Fruit fly (Drosophila melanogaster) whole organism, embryonic: Measurements from ENCODE around the gene ND-13A.

ENCODE experiments used
- B-H2 ChIP-seq: fragments of 200-800 bp; sonication (Bioruptor generic); optimal IDR thresholded peaks from 2 replicates; lab custom pipeline; 2018; ENCODE audit warnings: missing biosample characterization, mild to moderate bottlenecking, missing genetic modification characterization
- BtbVII ChIP-seq: fragments of 200-800 bp; sonication (Bioruptor generic); optimal IDR thresholded peaks from 3 replicates; lab custom pipeline; 2017; ENCODE audit warnings: missing biosample characterization, mild to moderate bottlenecking, missing genetic modification characterization
- Bteb2 ChIP-seq: fragments of 200-800 bp; sonication (Bioruptor generic); optimal IDR thresholded peaks from 2 replicates; lab custom pipeline; 2016; ENCODE audit warnings: missing biosample characterization, missing genetic modification characterization
- CG10366 ChIP-seq: fragments of 200-800 bp; sonication (Bioruptor generic); IDR thresholded peaks from 2 replicates; pipeline ENCODE4 v1.3.6; 2022; ENCODE audit warnings: missing biosample characterization, missing genetic modification characterization
- CG11085 ChIP-seq: fragments of 200-800 bp; sonication (Bioruptor generic); IDR thresholded peaks from 2 replicates; pipeline ENCODE4 v1.3.6; 2022; ENCODE audit warnings: missing biosample characterization, missing genetic modification characterization
- CG11398 ChIP-seq: fragments of 200-800 bp; sonication (Bioruptor generic); optimal IDR thresholded peaks from 2 replicates; lab custom pipeline; 2016; ENCODE audit warnings: missing biosample characterization, missing genetic modification characterization
- CG12942 ChIP-seq: fragments of 200-800 bp; sonication (Bioruptor generic); optimal IDR thresholded peaks from 3 replicates; lab custom pipeline; 2016; ENCODE audit warnings: missing biosample characterization, missing genetic modification characterization
- CG15011 ChIP-seq: fragments of 200-800 bp; sonication (Bioruptor generic); optimal IDR thresholded peaks from 3 replicates; lab custom pipeline; 2018; ENCODE audit warnings: missing biosample characterization, mild to moderate bottlenecking, missing genetic modification characterization
- CG16813 ChIP-seq: fragments of 200-800 bp; sonication (Bioruptor generic); IDR thresholded peaks from 3 replicates; pipeline ENCODE4 v1.3.6; 2022; ENCODE audit warnings: missing biosample characterization, missing genetic modification characterization; ENCODE audit not compliant: partially characterized antibody
- CG17359 ChIP-seq: fragments of 200-800 bp; sonication (Bioruptor generic); optimal IDR thresholded peaks from 3 replicates; lab custom pipeline; 2018; ENCODE audit warnings: missing biosample characterization, mild to moderate bottlenecking, missing genetic modification characterization, moderate library complexity
- CG17361 ChIP-seq: fragments of 200-800 bp; sonication (Bioruptor generic); IDR thresholded peaks from 3 replicates; pipeline ENCODE4 v1.3.6; 2022; ENCODE audit warnings: missing biosample characterization, missing genetic modification characterization
- CG1792 ChIP-seq: fragments of 200-800 bp; sonication (Bioruptor generic); optimal IDR thresholded peaks from 2 replicates; lab custom pipeline; 2016; ENCODE audit warnings: missing biosample characterization, missing genetic modification characterization
- CG1832 ChIP-seq: fragments of 200-800 bp; sonication (Bioruptor generic); optimal IDR thresholded peaks from 2 replicates; lab custom pipeline; 2017; ENCODE audit warnings: missing biosample characterization, mild to moderate bottlenecking, missing genetic modification characterization, inconsistent platforms
- CG2712 ChIP-seq: fragments of 200-800 bp; optimal IDR thresholded peaks from 3 replicates; lab custom pipeline; 2019; ENCODE audit warnings: missing biosample characterization, mild to moderate bottlenecking, missing genetic modification characterization, moderate library complexity
- CG3838 ChIP-seq: fragments of 200-800 bp; sonication (Bioruptor generic); optimal IDR thresholded peaks from 3 replicates; lab custom pipeline; 2016; ENCODE audit warnings: missing biosample characterization, missing genetic modification characterization
- CG3847 ChIP-seq: fragments of 200-800 bp; sonication (Bioruptor generic); IDR thresholded peaks from 2 replicates; pipeline ENCODE4 v1.3.6; 2022; ENCODE audit warnings: missing biosample characterization, missing genetic modification characterization
- CG4404 ChIP-seq: fragments of 200-800 bp; sonication (Bioruptor generic); IDR thresholded peaks from 2 replicates; pipeline ENCODE4 v1.3.6; 2022; ENCODE audit warnings: missing biosample characterization, missing genetic modification characterization
- CG6689 ChIP-seq: fragments of 200-800 bp; sonication (Bioruptor generic); IDR thresholded peaks from 2 replicates; pipeline ENCODE4 v1.3.6; 2022; ENCODE audit warnings: missing biosample characterization, missing genetic modification characterization
- CG6791 ChIP-seq: fragments of 200-800 bp; sonication (Bioruptor generic); IDR thresholded peaks from 3 replicates; pipeline ENCODE4 v1.3.6; 2022; ENCODE audit warnings: missing biosample characterization, missing genetic modification characterization; ENCODE audit not compliant: partially characterized antibody
- CG7745 ChIP-seq: fragments of 200-800 bp; sonication (Bioruptor generic); optimal IDR thresholded peaks from 2 replicates; lab custom pipeline; 2018; ENCODE audit warnings: missing biosample characterization, mild to moderate bottlenecking, missing genetic modification characterization, moderate library complexity
- CG7987 ChIP-seq: fragments of 200-800 bp; sonication (Bioruptor generic); optimal IDR thresholded peaks from 2 replicates; lab custom pipeline; 2018; ENCODE audit warnings: missing biosample characterization, mild to moderate bottlenecking, missing genetic modification characterization, moderate library complexity
- CG8478 ChIP-seq: fragments of >200 bp; optimal IDR thresholded peaks from 2 replicates; lab custom pipeline; 2018
- CG9817 ChIP-seq: fragments of 200-800 bp; sonication (Bioruptor generic); optimal IDR thresholded peaks from 2 replicates; lab custom pipeline; 2018; ENCODE audit warnings: missing biosample characterization, mild to moderate bottlenecking, missing genetic modification characterization, moderate library complexity
- CG9932 ChIP-seq: fragments of 200-800 bp; sonication (Bioruptor generic); IDR thresholded peaks from 2 replicates; pipeline ENCODE4 v1.3.6; 2022; ENCODE audit warnings: missing biosample characterization, missing genetic modification characterization
- Dbx ChIP-seq: fragments of 200-800 bp; sonication (Bioruptor generic); IDR thresholded peaks from 3 replicates; pipeline ENCODE4 v1.3.6; 2022; ENCODE audit warnings: missing biosample characterization, missing genetic modification characterization
- Doc2 ChIP-seq: fragments of 200-800 bp; sonication (Bioruptor generic); IDR thresholded peaks from 2 replicates; pipeline ENCODE4 v1.3.6; 2022; ENCODE audit warnings: missing biosample characterization, missing genetic modification characterization
- E2f2 ChIP-seq: fragments of 200-800 bp; sonication (Bioruptor generic); IDR thresholded peaks from 2 replicates; pipeline ENCODE4 v1.3.6; 2022; ENCODE audit warnings: missing biosample characterization, missing genetic modification characterization
- Fer3 ChIP-seq: fragments of 200-800 bp; sonication (Bioruptor generic); optimal IDR thresholded peaks from 2 replicates; lab custom pipeline; 2018; ENCODE audit warnings: missing biosample characterization, mild to moderate bottlenecking, missing genetic modification characterization, moderate library complexity
- GATAe ChIP-seq: fragments of 200-800 bp; sonication (Bioruptor generic); conservative IDR thresholded peaks from 2 replicates; pipeline ENCODE4 v1.3.6; 2022; ENCODE audit warnings: missing biosample characterization, missing genetic modification characterization
- Hmr ChIP-seq: fragments of 200-800 bp; sonication (Bioruptor generic); optimal IDR thresholded peaks from 3 replicates; lab custom pipeline; 2017; ENCODE audit warnings: mild to moderate bottlenecking, missing biosample characterization, missing genetic modification reagents, missing genetic modification characterization
- Lim3 ChIP-seq: fragments of 200-800 bp; sonication (Bioruptor generic); IDR thresholded peaks from 2 replicates; pipeline ENCODE4 v1.3.6; 2022; ENCODE audit warnings: missing biosample characterization, missing genetic modification characterization
- NfI ChIP-seq: fragments of 200-800 bp; sonication (Bioruptor generic); optimal IDR thresholded peaks from 3 replicates; lab custom pipeline; 2018; ENCODE audit warnings: missing biosample characterization, mild to moderate bottlenecking, missing genetic modification characterization, moderate library complexity
- Oli ChIP-seq: fragments of 200-800 bp; sonication (Bioruptor generic); optimal IDR thresholded peaks from 2 replicates; lab custom pipeline; 2018; ENCODE audit warnings: missing biosample characterization, mild to moderate bottlenecking, missing genetic modification characterization, moderate library complexity
- Optix ChIP-seq: fragments of 200-800 bp; sonication (Bioruptor generic); IDR thresholded peaks from 3 replicates; pipeline ENCODE4 v1.3.6; 2022; ENCODE audit warnings: missing biosample characterization, missing genetic modification characterization
- Six4 ChIP-seq: fragments of 200-800 bp; sonication (Bioruptor generic); optimal IDR thresholded peaks from 2 replicates; lab custom pipeline; 2016; ENCODE audit warnings: missing biosample characterization, missing genetic modification characterization
- Sox102F ChIP-seq: fragments of 200-800 bp; sonication (Bioruptor generic); optimal IDR thresholded peaks from 2 replicates; lab custom pipeline; 2018; ENCODE audit warnings: missing biosample characterization, mild to moderate bottlenecking, missing genetic modification characterization, moderate library complexity
- ara ChIP-seq: fragments of 200-800 bp; sonication (Bioruptor generic); IDR thresholded peaks from 2 replicates; pipeline ENCODE4 v1.3.6; 2022; ENCODE audit warnings: missing biosample characterization, missing genetic modification characterization
- az2 ChIP-seq: fragments of 200-800 bp; sonication (Bioruptor generic); optimal IDR thresholded peaks from 3 replicates; lab custom pipeline; 2016; ENCODE audit warnings: missing biosample characterization, missing genetic modification characterization
- dmrt11E ChIP-seq: fragments of 200-800 bp; sonication (Bioruptor generic); optimal IDR thresholded peaks from 3 replicates; lab custom pipeline; 2018; ENCODE audit warnings: missing biosample characterization, mild to moderate bottlenecking, missing genetic modification characterization, moderate library complexity
- her ChIP-seq: fragments of 200-800 bp; sonication (Bioruptor generic); optimal IDR thresholded peaks from 2 replicates; lab custom pipeline; 2016; ENCODE audit warnings: missing biosample characterization, missing genetic modification characterization
- jigr1 ChIP-seq: fragments of 200-800 bp; sonication (Bioruptor generic); IDR thresholded peaks from 3 replicates; pipeline ENCODE4 v1.3.6; 2022; ENCODE audit warnings: missing biosample characterization, missing genetic modification characterization
- lbe ChIP-seq: fragments of 200-800 bp; sonication (Bioruptor generic); optimal IDR thresholded peaks from 2 replicates; lab custom pipeline; 2016; ENCODE audit warnings: missing biosample characterization, mild to moderate bottlenecking, missing genetic modification characterization
- nom ChIP-seq: fragments of 200-800 bp; sonication (Bioruptor generic); optimal IDR thresholded peaks from 2 replicates; lab custom pipeline; 2017; ENCODE audit warnings: missing biosample characterization, missing genetic modification characterization, mild to moderate bottlenecking, moderate library complexity, missing genetic modification reagents
- onecut ChIP-seq: fragments of 200-800 bp; sonication (Bioruptor generic); IDR thresholded peaks from 2 replicates; pipeline ENCODE4 v1.3.6; 2022; ENCODE audit warnings: missing biosample characterization, missing genetic modification characterization
- pum ChIP-seq: fragments of 200-800 bp; sonication (Bioruptor generic); optimal IDR thresholded peaks from 2 replicates; lab custom pipeline; 2016; ENCODE audit warnings: missing biosample characterization, missing genetic modification characterization
- salm ChIP-seq: fragments of 200-800 bp; sonication (Bioruptor generic); optimal IDR thresholded peaks from 2 replicates; lab custom pipeline; 2018; ENCODE audit warnings: missing biosample characterization, mild to moderate bottlenecking, missing genetic modification characterization
- sim ChIP-seq: fragments of 200-800 bp; sonication (Bioruptor generic); IDR thresholded peaks from 2 replicates; pipeline ENCODE4 v1.3.6; 2022; ENCODE audit warnings: missing biosample characterization, missing genetic modification characterization
- ssp ChIP-seq: fragments of 200-800 bp; sonication (Bioruptor generic); IDR thresholded peaks from 2 replicates; pipeline ENCODE4 v1.3.6; 2022; ENCODE audit warnings: missing biosample characterization, missing genetic modification characterization
- tll ChIP-seq, 2 experiments: fragments of 200-800 bp in 1 of 2; fragments of >200 bp in 1 of 2; sonication (Bioruptor generic) in 1 of 2; optimal IDR thresholded peaks; 2 replicates each; lab custom pipeline; 2017 to 2019; ENCODE audit warnings: missing biosample characterization in 2 of 2, missing genetic modification characterization in 2 of 2, mild to moderate bottlenecking in 1 of 2, moderate library complexity in 1 of 2
- zf30C ChIP-seq: fragments of 200-800 bp; sonication (Bioruptor generic); optimal IDR thresholded peaks from 3 replicates; lab custom pipeline; 2018; ENCODE audit warnings: missing biosample characterization, mild to moderate bottlenecking, missing genetic modification characterization

The ND-13A gene

DNA sequence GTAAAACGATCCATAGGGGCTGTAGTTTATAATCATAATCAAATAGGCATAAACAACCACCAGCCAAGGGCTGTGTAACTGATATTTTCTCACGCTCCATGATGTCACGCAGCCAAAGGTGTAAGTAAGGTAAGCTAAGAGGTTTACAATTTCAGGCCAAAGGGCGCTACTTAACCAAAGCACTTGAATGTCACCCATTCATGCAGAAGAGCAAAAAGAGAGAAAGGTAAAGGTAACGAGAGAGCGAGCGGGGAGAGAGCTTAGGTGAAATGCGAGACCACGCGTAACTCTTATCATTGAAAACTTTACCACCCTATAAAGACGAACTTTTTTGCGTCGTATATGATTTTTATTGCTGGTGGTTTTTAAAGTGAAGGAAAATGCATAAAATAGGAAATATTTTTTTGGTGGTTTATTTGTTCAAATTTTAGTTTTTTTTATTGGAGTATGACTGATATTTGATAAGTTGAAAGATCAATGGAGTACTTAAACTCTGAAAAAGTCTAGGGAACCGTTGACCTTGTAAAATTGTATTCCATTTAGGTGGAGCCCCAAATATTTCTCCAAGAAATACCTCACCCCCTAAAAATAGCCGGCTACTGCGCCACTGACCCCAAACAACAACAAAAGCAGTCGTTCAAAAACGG, 7.7 kb upstream of the ND-13A start (continued):
- TF ChIP-seq CG11085 (peak; percentile 91), zf30C (GFP tag; lab: Kevin White, UChicago) (no peak), Hmr (GFP tag; lab: Kevin White, UChicago) (peak; percentile 98), CG6791 (GFP tag; lab: Robert Waterston, UW) (no peak), CG17359 (tag; lab: Kevin White, UChicago) (peak; percentile 89), Bteb2 (peak; percentile 94), Fer3 (tag; lab: Kevin White, UChicago) (peak; percentile 94), az2 (GFP tag; lab: Kevin White, UChicago) (peak; percentile 95), B-H2 (peak; percentile 82), Doc2 (GFP tag; lab: Robert Waterston, UW) (peak; percentile 86), nom (GFP tag; lab: Kevin White, UChicago) (peak; percentile 9), Optix (GFP tag; lab: Robert Waterston, UW) (peak; percentile 90), CG12942 (GFP tag; lab: Kevin White, UChicago) (peak; percentile 96), CG4404 (peak; percentile 93), Lim3 (GFP tag; lab: Robert Waterston, UW) (peak; percentile 77), CG1792 (GFP tag; lab: Kevin White, UChicago) (peak; percentile 92), CG8478 (lab: Kevin White, UChicago) (no peak), CG1832 (GFP tag; lab: Kevin White, UChicago) (no peak), CG9817 (tag; lab: Kevin White, UChicago) (peak; percentile 95), CG3838 (GFP tag; lab: Kevin White, UChicago) (peak; percentile 79), BtbVII (GFP tag; lab: Kevin White, UChicago) (peak; percentile 95), CG6689 (GFP tag; lab: Robert Waterston, UW) (peak; percentile 88), GATAe (GFP tag; lab: Robert Waterston, UW) (peak; percentile 92), ara (peak; percentile 77), jigr1 (peak; percentile 90), Oli (tag; lab: Kevin White, UChicago) (peak; percentile 96), dmrt11E (tag; lab: Kevin White, UChicago) (peak; percentile 38), sim (GFP tag; lab: Robert Waterston, UW) (peak; percentile 81), CG11398 (GFP tag; lab: Kevin White, UChicago) (peak; percentile 90), CG17361 (GFP tag; lab: Robert Waterston, UW) (peak; percentile 83), onecut (GFP tag; lab: Robert Waterston, UW) (peak; percentile 85), CG16813 (GFP tag; lab: Robert Waterston, UW) (no peak), tll (GFP tag; optimal IDR thresholded peaks at IDR 0.05; lab: Kevin White, UChicago) (no peak), pum (GFP tag; lab: Kevin White, UChicago) (peak; percentile 97), CG7745 (tag; lab: Kevin White, UChicago) (no peak), lbe (GFP tag; lab: Kevin White, UChicago) (peak; percentile 92), CG7987 (peak; percentile 48), salm (tag; lab: Kevin White, UChicago) (peak; percentile 87), Sox102F (GFP tag; lab: Kevin White, UChicago) (peak; percentile 96), CG15011 (GFP tag; lab: Kevin White, UChicago) (peak; percentile 92), Six4 (GFP tag; lab: Kevin White, UChicago) (peak; percentile 95), CG9932 (GFP tag; lab: Robert Waterston, UW) (peak; percentile 98), Dbx (GFP tag; lab: Robert Waterston, UW) (peak; percentile 96), ssp (peak; percentile 87), CG3847 (GFP tag; lab: Robert Waterston, UW) (peak; percentile 97), her (peak; percentile 95), NfI (GFP tag; lab: Kevin White, UChicago) (peak; percentile 94), CG10366 (GFP tag; lab: Robert Waterston, UW) (peak; percentile 95), E2f2 (GFP tag; lab: Robert Waterston, UW) (peak; percentile 79), CG2712 (tag; lab: Kevin White, UChicago) (peak; percentile 94)
